Worm (Caenorhabditis elegans) whole organism, L2 larva: ENCODE data around the gene bus-18.

Source experiments
- C34F6.9 ChIP-seq: fragments of 150-350 bp; optimal IDR thresholded peaks from 2 replicates; lab custom pipeline; 2014; ENCODE audit warnings: missing biosample characterization, missing genetic modification characterization
- F13H6.1 ChIP-seq: sonication (generic microtip); optimal IDR thresholded peaks from 2 replicates; lab custom pipeline; 2016; ENCODE audit warnings: missing genetic modification characterization, missing compliant biosample characterization
- R02D3.7 ChIP-seq: fragments of 150-350 bp; optimal IDR thresholded peaks from 2 replicates; lab custom pipeline; 2014; ENCODE audit warnings: missing biosample characterization, missing genetic modification characterization
- Y55F3AM.14 ChIP-seq: fragments of 200-800 bp; sonication (Bioruptor generic); optimal IDR thresholded peaks from 2 replicates; lab custom pipeline; 2018; ENCODE audit warnings: mild to moderate bottlenecking, missing genetic modification characterization, missing compliant biosample characterization
- ZK546.5 ChIP-seq: sonication (generic microtip); optimal IDR thresholded peaks from 2 replicates; lab custom pipeline; 2017; ENCODE audit warnings: missing biosample characterization, missing genetic modification characterization
- alr-1 ChIP-seq: fragments of 150-350 bp; optimal IDR thresholded peaks from 2 replicates; lab custom pipeline; 2014; ENCODE audit warnings: missing biosample characterization, missing genetic modification characterization
- ama-1 ChIP-seq: fragments of 150-350 bp; optimal IDR thresholded peaks from 2 replicates; lab custom pipeline; 2018; ENCODE audit warnings: inconsistent platforms
- blmp-1 ChIP-seq: sonication (generic microtip); optimal IDR thresholded peaks from 2 replicates; lab custom pipeline; 2017; ENCODE audit warnings: missing genetic modification characterization, mild to moderate bottlenecking, missing compliant biosample characterization, antibody characterized with exemption, moderate library complexity; ENCODE audit not compliant: insufficient read depth
- ceh-16 ChIP-seq: fragments of 150-350 bp; optimal IDR thresholded peaks from 2 replicates; lab custom pipeline; 2014; ENCODE audit warnings: missing biosample characterization, missing genetic modification characterization
- crh-2 ChIP-seq: sonication (generic microtip); optimal IDR thresholded peaks from 2 replicates; lab custom pipeline; 2017; ENCODE audit warnings: missing biosample characterization, missing genetic modification characterization
- dmd-4 ChIP-seq: sonication (generic microtip); optimal IDR thresholded peaks from 2 replicates; lab custom pipeline; 2017; ENCODE audit warnings: missing biosample characterization, missing genetic modification characterization
- elt-1 ChIP-seq: fragments of 150-350 bp; optimal IDR thresholded peaks from 2 replicates; lab custom pipeline; 2014; ENCODE audit warnings: missing biosample characterization, missing genetic modification characterization
- fos-1 ChIP-seq: fragments of 150-350 bp; optimal IDR thresholded peaks from 2 replicates; lab custom pipeline; 2014; ENCODE audit warnings: missing biosample characterization, missing genetic modification characterization
- lin-11 ChIP-seq: fragments of 150-350 bp; sonication (generic microtip); optimal IDR thresholded peaks from 2 replicates; lab custom pipeline; 2014; ENCODE audit warnings: missing biosample characterization, missing genetic modification characterization, inconsistent platforms, mixed read lengths
- lin-13 ChIP-seq: fragments of 150-350 bp; optimal IDR thresholded peaks from 2 replicates; lab custom pipeline; 2014; ENCODE audit warnings: missing biosample characterization, missing genetic modification reagents, missing genetic modification characterization
- lin-39 ChIP-seq: fragments of 150-350 bp; optimal IDR thresholded peaks from 2 replicates; lab custom pipeline; 2014; ENCODE audit warnings: missing biosample characterization, missing genetic modification reagents, missing genetic modification characterization
- mab-5 ChIP-seq: fragments of 150-350 bp; optimal IDR thresholded peaks from 2 replicates; lab custom pipeline; 2014; ENCODE audit warnings: missing biosample characterization, missing genetic modification characterization
- mbf-1 ChIP-seq: sonication (generic microtip); optimal IDR thresholded peaks from 2 replicates; lab custom pipeline; 2017; ENCODE audit warnings: missing biosample characterization, missing genetic modification characterization
- mdl-1 ChIP-seq, 2 experiments: fragments of 150-350 bp in 1 of 2; sonication (generic microtip) in 1 of 2; optimal IDR thresholded peaks; 2 replicates each; lab custom pipeline; 2017; ENCODE audit warnings: missing biosample characterization in 2 of 2, missing genetic modification characterization in 2 of 2
- nhr-10 ChIP-seq: sonication (generic microtip); optimal IDR thresholded peaks from 2 replicates; lab custom pipeline; 2017; ENCODE audit warnings: missing biosample characterization, missing genetic modification characterization
- nhr-129 ChIP-seq: fragments of 150-350 bp; optimal IDR thresholded peaks from 2 replicates; lab custom pipeline; 2014; ENCODE audit warnings: missing biosample characterization, missing genetic modification characterization
- nhr-23 ChIP-seq: fragments of 150-350 bp; optimal IDR thresholded peaks from 2 replicates; lab custom pipeline; 2014; ENCODE audit warnings: missing biosample characterization, missing genetic modification reagents, missing genetic modification characterization
- nhr-237 ChIP-seq: fragments of 150-350 bp; optimal IDR thresholded peaks from 2 replicates; lab custom pipeline; 2014; ENCODE audit warnings: missing biosample characterization, missing genetic modification characterization
- nhr-25 ChIP-seq: fragments of 150-350 bp; sonication (generic microtip); optimal IDR thresholded peaks from 3 replicates; lab custom pipeline; 2014; ENCODE audit warnings: missing biosample characterization, missing genetic modification characterization
- peb-1 ChIP-seq: fragments of 150-350 bp; optimal IDR thresholded peaks from 2 replicates; lab custom pipeline; 2014; ENCODE audit warnings: missing biosample characterization, missing genetic modification characterization
- sem-4 ChIP-seq: fragments of 150-350 bp; optimal IDR thresholded peaks from 2 replicates; lab custom pipeline; 2014; ENCODE audit warnings: missing biosample characterization, missing genetic modification reagents, missing genetic modification characterization
- skn-1 ChIP-seq: sonication (generic microtip); optimal IDR thresholded peaks from 2 replicates; lab custom pipeline; 2017; ENCODE audit warnings: missing biosample characterization, missing genetic modification characterization
- sma-9 ChIP-seq, 2 experiments: fragments of 150-350 bp in 1 of 2; sonication (generic microtip) in 1 of 2; optimal IDR thresholded peaks; 2 replicates each; lab custom pipeline; 2014 to 2016; ENCODE audit warnings: missing genetic modification characterization in 2 of 2, mild to moderate bottlenecking in 1 of 2, missing biosample characterization in 1 of 2, missing compliant biosample characterization in 1 of 2, missing genetic modification reagents in 1 of 2, moderate library complexity in 1 of 2
- unc-39 ChIP-seq: fragments of 150-350 bp; optimal IDR thresholded peaks from 2 replicates; lab custom pipeline; 2014; ENCODE audit warnings: missing biosample characterization, missing genetic modification characterization
- unc-62 ChIP-seq: fragments of 150-350 bp; optimal IDR thresholded peaks from 2 replicates; lab custom pipeline; 2014; ENCODE audit warnings: missing biosample characterization, missing genetic modification reagents, missing genetic modification characterization
- zag-1 ChIP-seq: fragments of 150-350 bp; optimal IDR thresholded peaks from 2 replicates; lab custom pipeline; 2014; ENCODE audit warnings: missing biosample characterization, missing genetic modification characterization
- ztf-1 ChIP-seq: fragments of 200-800 bp; sonication (Bioruptor generic); conservative IDR thresholded peaks from 2 replicates; pipeline ENCODE4 v1.3.6; 2022; ENCODE audit warnings: missing genetic modification characterization, missing compliant biosample characterization
- ztf-11 ChIP-seq: sonication (generic microtip); optimal IDR thresholded peaks from 2 replicates; lab custom pipeline; 2017; ENCODE audit warnings: missing biosample characterization, missing genetic modification characterization
- ztf-4 ChIP-seq: fragments of 150-350 bp; optimal IDR thresholded peaks from 2 replicates; lab custom pipeline; 2014; ENCODE audit warnings: missing biosample characterization, missing genetic modification characterization

Gene bus-18

ce11 chrV:11818064-11818463, 44.5 kb downstream of the bus-18 start:
- no peak for TF ChIP-seq R02D3.7
- TF ChIP-seq zag-1 (tag; lab: Kevin White, UChicago), result no peak
- no peak for TF ChIP-seq ztf-4
- no peak for TF ChIP-seq elt-1 (tag; lab: Kevin White, UChicago)
- no peak for TF ChIP-seq peb-1 (tag; lab: Kevin White, UChicago)
- TF ChIP-seq mdl-1 (tag; optimal IDR thresholded peaks at IDR 0.05; lab: Kevin White, UChicago), result no peak
- no peak for TF ChIP-seq nhr-10 (tag; lab: Kevin White, UChicago)
- TF ChIP-seq alr-1 (tag; lab: Kevin White, UChicago), result no peak
- TF ChIP-seq F13H6.1 (tag; lab: Kevin White, UChicago), result no peak
- TF ChIP-seq ztf-1 (GFP tag; lab: Robert Waterston, UW), result no peak
- TF ChIP-seq unc-62 (GFP tag; lab: Kevin White, UChicago), result no peak
- no peak for TF ChIP-seq sma-9 (GFP tag; optimal IDR thresholded peaks at IDR 0.05; lab: Kevin White, UChicago)
- TF ChIP-seq sma-9 (tag; optimal IDR thresholded peaks at IDR 0.05; lab: Kevin White, UChicago), result no peak
- TF ChIP-seq crh-2 (tag; lab: Kevin White, UChicago), result no peak
- no peak for TF ChIP-seq dmd-4 (tag; lab: Kevin White, UChicago)
- no peak for TF ChIP-seq ztf-11 (tag; lab: Kevin White, UChicago)
- no peak for TF ChIP-seq ZK546.5 (tag; lab: Kevin White, UChicago)
- TF ChIP-seq, all 48 proteins: peak for 0

ce11 chrV:11818786-11819185, 45.3 kb downstream of the bus-18 start:
- TF ChIP-seq nhr-237 (tag; lab: Kevin White, UChicago) (no peak), ama-1 (lab: Kevin White, UChicago) (no peak), ceh-16 (tag; lab: Kevin White, UChicago) (no peak), nhr-25 (tag; lab: Kevin White, UChicago) (no peak), unc-62 (GFP tag; lab: Kevin White, UChicago) (no peak), Y55F3AM.14 (GFP tag; lab: Kevin White, UChicago) (no peak), blmp-1 (tag; lab: Kevin White, UChicago) (no peak), ztf-1 (GFP tag; lab: Robert Waterston, UW) (no peak), C34F6.9 (tag; lab: Kevin White, UChicago) (no peak)

ce11 chrV:11819451-11819850, 45.9 kb downstream of the bus-18 start:
- TF ChIP-seq unc-62 (GFP tag; lab: Kevin White, UChicago) (no peak), mbf-1 (tag; lab: Kevin White, UChicago) (no peak), alr-1 (tag; lab: Kevin White, UChicago) (no peak), peb-1 (tag; lab: Kevin White, UChicago) (no peak), crh-2 (tag; lab: Kevin White, UChicago) (no peak), lin-39 (tag; lab: Kevin White, UChicago) (no peak), skn-1 (no peak), ama-1 (lab: Kevin White, UChicago) (no peak), nhr-10 (tag; lab: Kevin White, UChicago) (no peak), R02D3.7 (no peak), zag-1 (tag; lab: Kevin White, UChicago) (no peak), ztf-4 (no peak)

- TF ChIP-seq crh-2 (tag; lab: Kevin White, UChicago), result no peak
- no peak for TF ChIP-seq nhr-237 (tag; lab: Kevin White, UChicago)
- no peak for TF ChIP-seq ztf-4
- TF ChIP-seq lin-39 (tag; lab: Kevin White, UChicago), result no peak
- no peak for TF ChIP-seq nhr-129 (tag; lab: Kevin White, UChicago)
- no peak for TF ChIP-seq unc-39
- TF ChIP-seq nhr-23, result no peak
- TF ChIP-seq fos-1 (tag; lab: Kevin White, UChicago), result peak; percentile 65
- TF ChIP-seq ama-1 (lab: Kevin White, UChicago), result peak; percentile 53
- peak; percentile 47 for TF ChIP-seq sma-9 (GFP tag; optimal IDR thresholded peaks at IDR 0.05; lab: Kevin White, UChicago)
- TF ChIP-seq sma-9 (tag; optimal IDR thresholded peaks at IDR 0.05; lab: Kevin White, UChicago), result no peak
- no peak for TF ChIP-seq lin-11 (tag; lab: Kevin White, UChicago)
- TF ChIP-seq lin-13 (GFP tag; lab: Kevin White, UChicago), result no peak
- no peak for TF ChIP-seq mab-5
- TF ChIP-seq sem-4 (tag; lab: Kevin White, UChicago), result no peak
- no peak for TF ChIP-seq dmd-4 (tag; lab: Kevin White, UChicago)
Observed at ce11 chrV:11820551-11820950, 47.0 kb downstream of the bus-18 start.
